Fruit fly (Drosophila melanogaster): ENCODE data around the gene nol.

DNA sequence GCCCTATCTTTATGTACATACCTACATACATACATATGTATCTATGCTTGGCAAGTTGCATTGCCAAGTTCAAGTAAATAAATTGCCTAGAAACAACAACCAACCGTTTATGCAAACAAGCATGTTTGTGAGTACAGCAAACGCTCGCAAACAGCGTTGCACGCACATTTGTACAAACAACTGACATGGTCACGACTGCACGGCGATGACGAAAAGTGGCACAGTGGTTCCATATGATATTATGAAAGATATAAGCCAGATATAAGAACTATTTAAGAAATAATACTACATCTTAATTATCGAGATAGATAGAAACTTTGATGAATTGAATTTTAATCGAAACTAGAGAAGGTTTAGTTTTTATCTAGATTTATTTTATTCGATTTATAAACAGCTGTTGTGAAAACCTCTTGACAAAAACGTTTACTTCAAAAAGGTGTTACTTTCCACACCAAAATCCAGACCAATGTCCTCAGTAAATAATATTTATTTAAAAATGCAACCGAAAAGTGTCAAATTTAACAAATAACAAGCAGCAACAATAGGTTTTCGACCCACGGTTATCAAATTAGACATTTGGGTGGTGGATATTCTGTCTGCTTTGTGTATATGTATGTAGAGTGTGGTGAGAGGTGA lies 40.7 kb upstream of the nol start:
- no peak for TF ChIP-seq Sin3A (optimal IDR thresholded peaks at IDR 0.05)
- no peak for TF ChIP-seq ttk (optimal IDR thresholded peaks at IDR 0.05)

Data from Kc167 (cell line).